Worm (Caenorhabditis elegans) whole organism, L3 larva: ENCODE results near the gene his-32.

Source experiments
- ZK546.5 ChIP-seq: sonication (generic microtip); optimal IDR thresholded peaks from 2 replicates; lab custom pipeline; 2017; ENCODE audit warnings: missing biosample characterization, missing genetic modification characterization
- ama-1 ChIP-seq: fragments of 150-350 bp; optimal IDR thresholded peaks from 2 replicates; lab custom pipeline; 2018
- ceh-82 ChIP-seq: fragments of 150-350 bp; optimal IDR thresholded peaks from 2 replicates; lab custom pipeline; 2014; ENCODE audit warnings: missing biosample characterization, missing genetic modification characterization
- egl-27 ChIP-seq: sonication (generic microtip); optimal IDR thresholded peaks from 4 replicates; lab custom pipeline; 2017; ENCODE audit warnings: missing biosample characterization, missing genetic modification reagents, missing genetic modification characterization
- elt-2 ChIP-seq: sonication (generic microtip); optimal IDR thresholded peaks from 2 replicates; lab custom pipeline; 2016; ENCODE audit warnings: missing genetic modification reagents, mild to moderate bottlenecking, missing genetic modification characterization, missing compliant biosample characterization
- nhr-23 ChIP-seq: fragments of 150-350 bp; optimal IDR thresholded peaks from 2 replicates; lab custom pipeline; 2014; ENCODE audit warnings: missing biosample characterization, missing genetic modification reagents, missing genetic modification characterization
- nhr-28 ChIP-seq: fragments of 150-350 bp; optimal IDR thresholded peaks from 2 replicates; lab custom pipeline; 2014; ENCODE audit warnings: missing biosample characterization, missing genetic modification characterization
- unc-39 ChIP-seq: sonication (generic microtip); optimal IDR thresholded peaks from 4 replicates; lab custom pipeline; 2017; ENCODE audit warnings: missing biosample characterization, missing genetic modification characterization
- zag-1 ChIP-seq: fragments of 150-350 bp; optimal IDR thresholded peaks from 2 replicates; lab custom pipeline; 2014; ENCODE audit warnings: missing biosample characterization, missing genetic modification characterization

- TF ChIP-seq ZK546.5 (tag; lab: Kevin White, UChicago) (no peak), egl-27 (tag; lab: Kevin White, UChicago) (no peak), elt-2 (tag; lab: Kevin White, UChicago) (no peak), nhr-28 (no peak), nhr-23 (tag; lab: Kevin White, UChicago) (no peak), ama-1 (lab: Kevin White, UChicago) (no peak), zag-1 (tag; lab: Kevin White, UChicago) (no peak), unc-39 (tag; lab: Kevin White, UChicago) (no peak), ceh-82 (tag; lab: Kevin White, UChicago) (no peak)
Observed at ce11 chrIV:8289105-8289504, 45.0 kb upstream of the his-32 start.
